Fruit fly (Drosophila melanogaster) whole organism, embryonic: ENCODE results near the gene CG4041.

ENCODE experiments used
- Atf-2 ChIP-seq: fragments of 200-800 bp; sonication (Bioruptor generic); optimal IDR thresholded peaks from 2 replicates; lab custom pipeline; 2016; ENCODE audit warnings: missing biosample characterization, missing genetic modification characterization
- Atf6 ChIP-seq: fragments of 200-800 bp; sonication (Bioruptor generic); IDR thresholded peaks from 2 replicates; pipeline ENCODE4 v1.3.6; 2022; ENCODE audit warnings: missing biosample characterization, missing genetic modification characterization
- CG10431 ChIP-seq: fragments of 200-800 bp; sonication (Bioruptor generic); optimal IDR thresholded peaks from 3 replicates; lab custom pipeline; 2018; ENCODE audit warnings: missing biosample characterization, mild to moderate bottlenecking, missing genetic modification characterization
- CG11398 ChIP-seq: fragments of 200-800 bp; sonication (Bioruptor generic); optimal IDR thresholded peaks from 2 replicates; lab custom pipeline; 2016; ENCODE audit warnings: missing biosample characterization, missing genetic modification characterization
- CG12104 ChIP-seq: fragments of 200-800 bp; sonication (Bioruptor generic); optimal IDR thresholded peaks from 3 replicates; lab custom pipeline; 2016; ENCODE audit warnings: missing biosample characterization, missing genetic modification characterization
- CG14014 ChIP-seq: fragments of 200-800 bp; sonication (Bioruptor generic); IDR thresholded peaks from 2 replicates; pipeline ENCODE4 v1.3.6; 2022; ENCODE audit warnings: missing biosample characterization, missing genetic modification characterization
- CG18599 ChIP-seq: fragments of 200-800 bp; sonication (Bioruptor generic); optimal IDR thresholded peaks from 3 replicates; lab custom pipeline; 2017; ENCODE audit warnings: missing biosample characterization, missing genetic modification characterization, mild to moderate bottlenecking, moderate library complexity, missing genetic modification reagents
- CG2116 ChIP-seq: fragments of 200-800 bp; sonication (Bioruptor generic); optimal IDR thresholded peaks from 3 replicates; lab custom pipeline; 2018; ENCODE audit warnings: missing biosample characterization, mild to moderate bottlenecking, missing genetic modification characterization
- CG2199 ChIP-seq: fragments of 200-800 bp; sonication (Bioruptor generic); IDR thresholded peaks from 3 replicates; pipeline ENCODE4 v1.3.6; 2022; ENCODE audit warnings: missing biosample characterization, missing genetic modification characterization
- CG30403 ChIP-seq: fragments of 200-800 bp; sonication (Bioruptor generic); optimal IDR thresholded peaks from 3 replicates; lab custom pipeline; 2016; ENCODE audit warnings: missing biosample characterization, missing genetic modification characterization
- CG32532 ChIP-seq: fragments of 200-800 bp; sonication (Bioruptor generic); IDR thresholded peaks from 2 replicates; pipeline ENCODE4 v1.3.6; 2022; ENCODE audit warnings: missing biosample characterization, missing genetic modification characterization
- CG7839 ChIP-seq: fragments of 200-800 bp; sonication (Bioruptor generic); optimal IDR thresholded peaks from 3 replicates; lab custom pipeline; 2018; ENCODE audit warnings: missing biosample characterization, mild to moderate bottlenecking, missing genetic modification characterization, moderate library complexity
- CG8478 ChIP-seq: fragments of >200 bp; optimal IDR thresholded peaks from 2 replicates; lab custom pipeline; 2018
- CG8924 ChIP-seq: fragments of 200-800 bp; optimal IDR thresholded peaks from 3 replicates; lab custom pipeline; 2019; ENCODE audit warnings: missing biosample characterization, mild to moderate bottlenecking, missing genetic modification characterization, moderate library complexity
- CHES-1-like ChIP-seq: fragments of 200-800 bp; sonication (Bioruptor generic); optimal IDR thresholded peaks from 2 replicates; lab custom pipeline; 2016; ENCODE audit warnings: missing biosample characterization, missing genetic modification characterization
- Dad ChIP-seq: fragments of 200-800 bp; sonication (Bioruptor generic); optimal IDR thresholded peaks from 3 replicates; lab custom pipeline; 2016; ENCODE audit warnings: missing biosample characterization, missing genetic modification characterization
- Dll ChIP-seq: fragments of 200-800 bp; sonication (Bioruptor generic); IDR thresholded peaks from 4 replicates; pipeline ENCODE4 v1.3.6; 2022; ENCODE audit warnings: missing biosample characterization, missing genetic modification characterization; ENCODE audit not compliant: partially characterized antibody
- Dp ChIP-seq: fragments of 200-800 bp; sonication (Bioruptor generic); optimal IDR thresholded peaks from 2 replicates; lab custom pipeline; 2018; ENCODE audit warnings: missing biosample characterization, mild to moderate bottlenecking, missing genetic modification characterization, moderate library complexity
- Drgx ChIP-seq: fragments of 200-800 bp; sonication (Bioruptor generic); IDR thresholded peaks from 2 replicates; pipeline ENCODE4 v1.3.6; 2022; ENCODE audit warnings: missing biosample characterization, missing genetic modification characterization
- Ets65A ChIP-seq: fragments of 200-800 bp; sonication (Bioruptor generic); peaks from one replicate; lab custom pipeline; 2016; ENCODE audit warnings: missing biosample characterization, missing genetic modification characterization
- Gug ChIP-seq: fragments of 200-800 bp; sonication (Bioruptor generic); IDR thresholded peaks from 4 replicates; pipeline ENCODE4 v1.3.6; 2022; ENCODE audit warnings: missing biosample characterization, missing genetic modification characterization
- Hr51 ChIP-seq, 2 experiments: fragments of 200-800 bp; sonication (Bioruptor generic); optimal IDR thresholded peaks; 2 replicates in 1 of 2; 3 replicates in 1 of 2; lab custom pipeline; 2016 to 2018; ENCODE audit warnings: missing biosample characterization in 2 of 2, missing genetic modification characterization in 2 of 2, mild to moderate bottlenecking in 1 of 2, moderate library complexity in 1 of 2
- Optix ChIP-seq: fragments of 200-800 bp; sonication (Bioruptor generic); IDR thresholded peaks from 3 replicates; pipeline ENCODE4 v1.3.6; 2022; ENCODE audit warnings: missing biosample characterization, missing genetic modification characterization
- PHDP ChIP-seq: fragments of 200-800 bp; sonication (Bioruptor generic); optimal IDR thresholded peaks from 3 replicates; lab custom pipeline; 2018; ENCODE audit warnings: missing biosample characterization, mild to moderate bottlenecking, missing genetic modification characterization, moderate library complexity
- Rfx ChIP-seq: fragments of 200-800 bp; sonication (Bioruptor generic); IDR thresholded peaks from 2 replicates; pipeline ENCODE4 v1.3.6; 2022; ENCODE audit warnings: missing biosample characterization, missing genetic modification characterization
- Sox102F ChIP-seq: fragments of 200-800 bp; sonication (Bioruptor generic); optimal IDR thresholded peaks from 2 replicates; lab custom pipeline; 2018; ENCODE audit warnings: missing biosample characterization, mild to moderate bottlenecking, missing genetic modification characterization, moderate library complexity
- Trl ChIP-seq, 3 experiments: fragments of >200 bp in 2 of 3; fragments of 200-800 bp in 1 of 3; sonication (Bioruptor generic) in 1 of 3; optimal IDR thresholded peaks; 2 replicates in 1 of 3; 3 replicates in 2 of 3; lab custom pipeline; 2016 to 2017; ENCODE audit warnings: missing biosample characterization in 1 of 3, missing genetic modification characterization in 1 of 3
- Usf ChIP-seq: fragments of 200-800 bp; sonication (Bioruptor generic); optimal IDR thresholded peaks from 2 replicates; lab custom pipeline; 2017; ENCODE audit warnings: missing genotype, missing biosample characterization, missing genetic modification characterization
- bowl ChIP-seq: fragments of 200-800 bp; sonication (Bioruptor generic); IDR thresholded peaks from 2 replicates; pipeline ENCODE4 v1.3.6; 2022; ENCODE audit warnings: missing biosample characterization, missing genetic modification characterization
- cato ChIP-seq: fragments of 200-800 bp; sonication (Bioruptor generic); optimal IDR thresholded peaks from 2 replicates; lab custom pipeline; 2016; ENCODE audit warnings: missing biosample characterization, missing genetic modification characterization, borderline replicate concordance
- chn ChIP-seq: fragments of 200-800 bp; sonication (Bioruptor generic); optimal IDR thresholded peaks from 2 replicates; lab custom pipeline; 2016; ENCODE audit warnings: missing biosample characterization, missing genetic modification characterization
- croc ChIP-seq: fragments of 200-800 bp; sonication (Bioruptor generic); conservative IDR thresholded peaks from 3 replicates; pipeline ENCODE4 v1.3.6; 2022; ENCODE audit warnings: missing biosample characterization, missing genetic modification characterization
- da ChIP-seq: fragments of 200-800 bp; sonication (Bioruptor generic); optimal IDR thresholded peaks from 2 replicates; lab custom pipeline; 2016; ENCODE audit warnings: missing biosample characterization, missing genetic modification characterization
- fd64A ChIP-seq: fragments of 200-800 bp; sonication (Bioruptor generic); optimal IDR thresholded peaks from 3 replicates; lab custom pipeline; 2018; ENCODE audit warnings: missing biosample characterization, mild to moderate bottlenecking, missing genetic modification characterization
- gsb ChIP-seq: fragments of 200-800 bp; sonication (Bioruptor generic); IDR thresholded peaks from 2 replicates; pipeline ENCODE4 v1.3.6; 2022; ENCODE audit warnings: missing biosample characterization, missing genetic modification characterization
- hbn ChIP-seq: fragments of 200-800 bp; sonication (Bioruptor generic); IDR thresholded peaks from 2 replicates; pipeline ENCODE4 v1.3.6; 2022; ENCODE audit warnings: missing biosample characterization, missing genetic modification characterization; ENCODE audit not compliant: partially characterized antibody
- klu ChIP-seq: fragments of 200-800 bp; sonication (Bioruptor generic); IDR thresholded peaks from 2 replicates; pipeline ENCODE4 v1.3.6; 2022; ENCODE audit warnings: missing biosample characterization, missing genetic modification characterization
- knrl ChIP-seq: fragments of 200-800 bp; sonication (Bioruptor generic); IDR thresholded peaks from 3 replicates; pipeline ENCODE4 v1.3.6; 2022; ENCODE audit warnings: missing biosample characterization, missing genetic modification characterization; ENCODE audit not compliant: partially characterized antibody
- mirr ChIP-seq: fragments of 200-800 bp; sonication (Bioruptor generic); optimal IDR thresholded peaks from 3 replicates; lab custom pipeline; 2018; ENCODE audit warnings: missing biosample characterization, mild to moderate bottlenecking, missing genetic modification characterization
- nau ChIP-seq: fragments of 200-800 bp; sonication (Bioruptor generic); optimal IDR thresholded peaks from 3 replicates; lab custom pipeline; 2017; ENCODE audit warnings: missing biosample characterization, mild to moderate bottlenecking, missing genetic modification characterization, missing genetic modification reagents
- phol ChIP-seq: fragments of 200-800 bp; sonication (Bioruptor generic); optimal IDR thresholded peaks from 3 replicates; lab custom pipeline; 2018; ENCODE audit warnings: missing biosample characterization, mild to moderate bottlenecking, missing genetic modification characterization, moderate library complexity
- pita ChIP-seq: fragments of 200-800 bp; sonication (Bioruptor generic); optimal IDR thresholded peaks from 2 replicates; lab custom pipeline; 2017; ENCODE audit warnings: missing biosample characterization, mild to moderate bottlenecking, missing genetic modification characterization
- rib ChIP-seq: fragments of 200-800 bp; sonication (Bioruptor generic); IDR thresholded peaks from 2 replicates; pipeline ENCODE4 v1.3.6; 2022; ENCODE audit warnings: missing biosample characterization, missing genetic modification characterization
- slbo ChIP-seq: fragments of 200-800 bp; sonication (Bioruptor generic); IDR thresholded peaks from 2 replicates; pipeline ENCODE4 v1.3.6; 2022; ENCODE audit warnings: missing biosample characterization, missing genetic modification characterization
- slp2 ChIP-seq: fragments of 200-800 bp; sonication (Bioruptor generic); optimal IDR thresholded peaks from 2 replicates; lab custom pipeline; 2016; ENCODE audit warnings: missing biosample characterization, missing genetic modification characterization
- stwl ChIP-seq: fragments of 200-800 bp; sonication (Bioruptor generic); optimal IDR thresholded peaks from 3 replicates; lab custom pipeline; 2018; ENCODE audit warnings: missing biosample characterization, mild to moderate bottlenecking, missing genetic modification characterization, moderate library complexity
- tio ChIP-seq: fragments of 200-800 bp; sonication (Bioruptor generic); optimal IDR thresholded peaks from 2 replicates; lab custom pipeline; 2017; ENCODE audit warnings: missing biosample characterization, missing genetic modification characterization, inconsistent platforms
- trh ChIP-seq: fragments of 200-800 bp; sonication (Bioruptor generic); optimal IDR thresholded peaks from 2 replicates; lab custom pipeline; 2016; ENCODE audit warnings: missing biosample characterization, missing genetic modification characterization
- wek ChIP-seq: fragments of 200-800 bp; sonication (Bioruptor generic); optimal IDR thresholded peaks from 3 replicates; lab custom pipeline; 2018; ENCODE audit warnings: missing biosample characterization, mild to moderate bottlenecking, missing genetic modification characterization, moderate library complexity

Gene CG4041

DNA sequence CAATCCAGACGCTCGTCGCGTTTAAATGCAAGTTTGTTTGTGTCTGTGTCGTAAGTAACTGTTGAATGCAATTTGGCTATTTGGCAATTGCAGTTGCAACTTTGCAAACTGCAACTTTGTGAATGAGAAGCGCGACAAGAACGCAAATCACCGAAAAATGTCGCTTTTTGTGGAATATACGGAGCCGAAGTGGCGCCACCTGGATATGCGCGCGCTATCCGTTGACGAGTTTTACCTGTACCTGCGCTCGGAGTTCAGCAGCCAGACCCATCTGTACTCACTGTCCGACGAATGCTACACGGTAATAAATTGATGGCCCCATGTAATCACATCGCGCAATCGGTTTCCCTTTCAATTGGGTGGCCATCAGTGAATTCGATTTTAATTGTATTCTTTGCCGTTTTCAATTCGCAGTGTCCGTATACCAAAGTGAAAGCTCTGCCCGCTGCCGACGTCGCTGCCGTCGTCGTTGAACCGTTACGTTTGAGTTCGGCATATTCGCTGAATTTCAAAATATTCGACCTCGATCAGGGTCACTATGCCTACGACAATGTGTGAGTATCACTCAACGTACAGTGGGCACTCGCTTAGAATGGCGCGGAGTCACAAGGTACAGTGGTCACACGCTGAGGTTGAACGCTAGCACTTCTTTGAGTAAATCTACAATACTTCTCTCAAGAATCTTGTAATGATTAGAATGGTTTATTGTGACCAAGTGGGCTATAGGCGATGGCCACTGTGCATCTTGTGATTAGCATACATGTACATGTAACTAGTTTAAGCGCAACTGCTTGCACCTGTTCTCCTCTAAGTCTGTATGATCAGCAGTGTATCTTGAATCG, 1.0 kb upstream of the CG4041 start (continued):
- TF ChIP-seq hbn (GFP tag; lab: Robert Waterston, UW) (no peak), bowl (GFP tag; lab: Robert Waterston, UW) (peak; percentile 52; the same call in 1 of the 2 replicates), Drgx (GFP tag; lab: Robert Waterston, UW) (peak; percentile 96), CG11398 (GFP tag; lab: Kevin White, UChicago) (peak; percentile 70), Atf6 (peak; percentile 81), CG8924 (tag; lab: Kevin White, UChicago) (peak; percentile 72), CG30403 (GFP tag; lab: Kevin White, UChicago) (peak; percentile 81), Atf-2 (GFP tag; lab: Kevin White, UChicago) (peak; percentile 79), gsb (GFP tag; lab: Robert Waterston, UW) (peak; percentile 90), PHDP (peak; percentile 80), Gug (GFP tag; lab: Robert Waterston, UW) (peak; percentile 94), mirr (peak; percentile 63), klu (GFP tag; lab: Robert Waterston, UW) (peak; percentile 65), CG10431 (GFP tag; lab: Kevin White, UChicago) (peak; percentile 45), chn (GFP tag; lab: Kevin White, UChicago) (peak; percentile 67), trh (GFP tag; lab: Kevin White, UChicago) (peak; percentile 45), fd64A (GFP tag; lab: Kevin White, UChicago) (peak; percentile 38), croc (GFP tag; lab: Robert Waterston, UW) (peak; percentile 53; the same call in 1 of the 3 replicates), wek (GFP tag; lab: Kevin White, UChicago) (peak; percentile 71), Rfx (GFP tag; lab: Robert Waterston, UW) (peak; percentile 97), Dad (GFP tag; lab: Kevin White, UChicago) (peak; percentile 78), slbo (GFP tag; lab: Robert Waterston, UW) (peak; percentile 94), knrl (no peak), rib (GFP tag; lab: Robert Waterston, UW) (peak; percentile 63), Trl (optimal IDR thresholded peaks at IDR 0.05; lab: Kevin White, UChicago) (no peak), Trl (GFP tag; optimal IDR thresholded peaks at IDR 0.05; lab: Kevin White, UChicago) (peak; percentile 86), da (peak; percentile 60), Dp (GFP tag; lab: Kevin White, UChicago) (no peak), CG2199 (no peak), stwl (tag; lab: Kevin White, UChicago) (no peak), Optix (GFP tag; lab: Robert Waterston, UW) (peak; percentile 85), tio (GFP tag; lab: Kevin White, UChicago) (no peak), pita (GFP tag; lab: Kevin White, UChicago) (no peak), CG8478 (lab: Kevin White, UChicago) (no peak), CG2116 (GFP tag; lab: Kevin White, UChicago) (no peak), CG32532 (GFP tag; lab: Robert Waterston, UW) (peak; percentile 91), CG12104 (GFP tag; lab: Kevin White, UChicago) (peak; percentile 45), Usf (GFP tag; lab: Kevin White, UChicago) (peak; percentile 46), phol (peak; percentile 71), CHES-1-like (peak; percentile 82), cato (GFP tag; lab: Kevin White, UChicago) (peak; percentile 65), Ets65A (peak; percentile 98), CG18599 (GFP tag; lab: Kevin White, UChicago) (peak; percentile 79), Hr51 (GFP tag; optimal IDR thresholded peaks at IDR 0.05; lab: Kevin White, UChicago) (peak; percentile 73 to 79), CG14014 (GFP tag; lab: Robert Waterston, UW) (peak; percentile 93), Sox102F (GFP tag; lab: Kevin White, UChicago) (peak; percentile 85), nau (GFP tag; lab: Kevin White, UChicago) (no peak), Dll (no peak), CG7839 (tag; lab: Kevin White, UChicago) (peak; percentile 85), slp2 (GFP tag; lab: Kevin White, UChicago) (peak; percentile 72)
